Worm (Caenorhabditis elegans) whole organism, young adult: ENCODE data around the gene str-229.

Experiments used
- B0019.2 ChIP-seq: fragments of 200-800 bp; sonication (Bioruptor generic); conservative IDR thresholded peaks from 2 replicates; pipeline ENCODE4 v1.3.6; 2022; ENCODE audit warnings: missing genetic modification reagents, missing genetic modification characterization, missing compliant biosample characterization
- B0261.1 ChIP-seq: sonication (generic microtip); optimal IDR thresholded peaks from 2 replicates; lab custom pipeline; 2016; ENCODE audit warnings: mild to moderate bottlenecking, missing genetic modification characterization, moderate library complexity, missing compliant biosample characterization
- D2030.7 ChIP-seq: fragments of 200-800 bp; sonication (Bioruptor generic); IDR thresholded peaks from 2 replicates; pipeline ENCODE4 v1.3.6; 2022; ENCODE audit warnings: missing genetic modification reagents, missing genetic modification characterization, missing compliant biosample characterization
- F22D6.2 ChIP-seq: sonication (generic microtip); optimal IDR thresholded peaks from 2 replicates; lab custom pipeline; 2016; ENCODE audit warnings: mild to moderate bottlenecking, missing genetic modification characterization, missing compliant biosample characterization
- F37B4.10 ChIP-seq: fragments of 200-800 bp; sonication (Bioruptor generic); IDR thresholded peaks from 2 replicates; pipeline ENCODE4 v1.3.6; 2022; ENCODE audit warnings: missing genetic modification characterization, missing compliant biosample characterization
- T07F8.4 ChIP-seq: sonication (generic microtip); optimal IDR thresholded peaks from 2 replicates; lab custom pipeline; 2016; ENCODE audit warnings: mild to moderate bottlenecking, missing genetic modification characterization, moderate library complexity, missing compliant biosample characterization
- T26A5.8 ChIP-seq: sonication (generic microtip); optimal IDR thresholded peaks from 2 replicates; lab custom pipeline; 2016; ENCODE audit warnings: missing genetic modification characterization, missing compliant biosample characterization
- Y53G8AR.9 ChIP-seq: fragments of 200-800 bp; sonication (Bioruptor generic); conservative IDR thresholded peaks from 2 replicates; pipeline ENCODE4 v1.3.6; 2022; ENCODE audit warnings: missing genetic modification reagents, missing genetic modification characterization, missing compliant biosample characterization
- ZK185.1 ChIP-seq: sonication (generic microtip); optimal IDR thresholded peaks from 2 replicates; lab custom pipeline; 2016; ENCODE audit warnings: mild to moderate bottlenecking, missing genetic modification characterization, missing compliant biosample characterization; ENCODE audit not compliant: poor library complexity, severe bottlenecking
- ama-1 ChIP-seq, 3 experiments: fragments of 150-350 bp in 1 of 3; sonication (generic microtip) in 2 of 3; optimal IDR thresholded peaks; 2 replicates each; lab custom pipeline; 2014 to 2018; ENCODE audit warnings: missing biosample characterization in 2 of 3, missing genetic modification characterization in 2 of 3, missing genetic modification reagents in 2 of 3
- ceh-100 ChIP-seq: fragments of 200-800 bp; sonication (Bioruptor generic); IDR thresholded peaks from 2 replicates; pipeline ENCODE4 v1.3.6; 2022; ENCODE audit warnings: missing genetic modification reagents, missing genetic modification characterization, missing compliant biosample characterization
- ceh-40 ChIP-seq: fragments of 200-800 bp; sonication (Bioruptor generic); IDR thresholded peaks from 2 replicates; pipeline ENCODE4 v1.3.6; 2022; ENCODE audit warnings: missing genetic modification characterization, missing compliant biosample characterization
- dox-1 ChIP-seq: fragments of 200-800 bp; sonication (Bioruptor generic); IDR thresholded peaks from 2 replicates; pipeline ENCODE4 v1.3.6; 2022; ENCODE audit warnings: missing genetic modification reagents, missing genetic modification characterization, missing compliant biosample characterization
- egl-18 ChIP-seq: fragments of 200-800 bp; sonication (Bioruptor generic); IDR thresholded peaks from 2 replicates; pipeline ENCODE4 v1.3.6; 2022; ENCODE audit warnings: missing genetic modification reagents, missing genetic modification characterization, missing compliant biosample characterization
- egl-44 ChIP-seq: fragments of 200-800 bp; sonication (Bioruptor generic); IDR thresholded peaks from 2 replicates; pipeline ENCODE4 v1.3.6; 2022; ENCODE audit warnings: missing genetic modification reagents, missing genetic modification characterization, missing compliant biosample characterization
- gei-17 ChIP-seq: fragments of 200-800 bp; sonication (Bioruptor generic); optimal IDR thresholded peaks from 2 replicates; lab custom pipeline; 2018; ENCODE audit warnings: mild to moderate bottlenecking, missing genetic modification characterization, missing compliant biosample characterization
- hmg-1.2 ChIP-seq: fragments of 200-800 bp; sonication (Bioruptor generic); IDR thresholded peaks from 2 replicates; pipeline ENCODE4 v1.3.6; 2022; ENCODE audit warnings: missing genetic modification reagents, missing genetic modification characterization, missing compliant biosample characterization
- lin-26 ChIP-seq: fragments of 200-800 bp; sonication (Bioruptor generic); IDR thresholded peaks from 2 replicates; pipeline ENCODE4 v1.3.6; 2022; ENCODE audit warnings: missing genetic modification reagents, missing genetic modification characterization, missing compliant biosample characterization
- lin-54 ChIP-seq: fragments of 200-800 bp; sonication (Bioruptor generic); optimal IDR thresholded peaks from 2 replicates; lab custom pipeline; 2018; ENCODE audit warnings: mild to moderate bottlenecking, missing genetic modification characterization, missing compliant biosample characterization
- lsy-27 ChIP-seq: sonication (generic microtip); optimal IDR thresholded peaks from 2 replicates; lab custom pipeline; 2017; ENCODE audit warnings: missing genetic modification characterization, mild to moderate bottlenecking, missing compliant biosample characterization, antibody characterized with exemption, missing genotype, borderline replicate concordance; ENCODE audit not compliant: insufficient read depth
- madf-10 ChIP-seq: sonication (generic microtip); optimal IDR thresholded peaks from 2 replicates; lab custom pipeline; 2016; ENCODE audit warnings: mild to moderate bottlenecking, missing genetic modification characterization, missing compliant biosample characterization
- madf-3 ChIP-seq: fragments of 200-800 bp; sonication (Bioruptor generic); IDR thresholded peaks from 2 replicates; pipeline ENCODE4 v1.3.6; 2022; ENCODE audit warnings: missing genetic modification reagents, missing genetic modification characterization, missing compliant biosample characterization
- madf-8 ChIP-seq: fragments of 200-800 bp; sonication (Bioruptor generic); conservative IDR thresholded peaks from 2 replicates; pipeline ENCODE4 v1.3.6; 2022; ENCODE audit warnings: missing genetic modification reagents, missing genetic modification characterization, missing compliant biosample characterization
- mel-28 ChIP-seq: sonication (generic microtip); optimal IDR thresholded peaks from 2 replicates; lab custom pipeline; 2016; ENCODE audit warnings: borderline replicate concordance, mild to moderate bottlenecking, missing genetic modification characterization, missing compliant biosample characterization
- nfya-2 ChIP-seq: fragments of 200-800 bp; sonication (Bioruptor generic); IDR thresholded peaks from 2 replicates; pipeline ENCODE4 v1.3.6; 2022; ENCODE audit warnings: missing genetic modification reagents, missing genetic modification characterization, missing compliant biosample characterization
- nhr-120 ChIP-seq: fragments of 200-800 bp; sonication (Bioruptor generic); IDR thresholded peaks from 2 replicates; pipeline ENCODE4 v1.3.6; 2022; ENCODE audit warnings: missing genetic modification characterization, missing compliant biosample characterization
- nhr-90 ChIP-seq: sonication (generic microtip); optimal IDR thresholded peaks from 2 replicates; lab custom pipeline; 2016; ENCODE audit warnings: missing genotype, mild to moderate bottlenecking, missing genetic modification characterization, missing compliant biosample characterization
- pbrm-1 ChIP-seq: fragments of 200-800 bp; sonication (Bioruptor generic); IDR thresholded peaks from 2 replicates; pipeline ENCODE4 v1.3.6; 2022; ENCODE audit warnings: missing genetic modification reagents, missing genetic modification characterization, missing compliant biosample characterization
- pha-4 ChIP-seq: fragments of 150-350 bp; sonication (generic microtip); optimal IDR thresholded peaks from 2 replicates; lab custom pipeline; 2014; ENCODE audit warnings: missing biosample characterization, missing genetic modification reagents, missing genetic modification characterization
- rcor-1 ChIP-seq: fragments of 200-800 bp; sonication (Bioruptor generic); IDR thresholded peaks from 2 replicates; pipeline ENCODE4 v1.3.6; 2022; ENCODE audit warnings: missing genetic modification reagents, missing genetic modification characterization, missing compliant biosample characterization
- rec-8 ChIP-seq, 2 experiments: sonication (generic microtip); optimal IDR thresholded peaks; 2 replicates each; lab custom pipeline; 2016; ENCODE audit warnings: mild to moderate bottlenecking in 2 of 2, missing genetic modification characterization in 2 of 2, missing genetic modification reagents in 2 of 2, missing genotype in 2 of 2, missing biosample characterization in 1 of 2, missing compliant biosample characterization in 1 of 2, moderate library complexity in 1 of 2
- repo-1 ChIP-seq: sonication (generic microtip); optimal IDR thresholded peaks from 2 replicates; lab custom pipeline; 2017; ENCODE audit warnings: mild to moderate bottlenecking, missing genetic modification characterization, missing compliant biosample characterization
- snpc-1.1 ChIP-seq: sonication (generic microtip); optimal IDR thresholded peaks from 2 replicates; lab custom pipeline; 2017; ENCODE audit warnings: missing genetic modification characterization, mild to moderate bottlenecking, missing compliant biosample characterization, antibody characterized with exemption, moderate library complexity, missing genotype, missing genetic modification reagents; ENCODE audit not compliant: insufficient read depth
- snpc-3.4 ChIP-seq: sonication (generic microtip); optimal IDR thresholded peaks from 2 replicates; lab custom pipeline; 2017; ENCODE audit warnings: missing genetic modification characterization, mild to moderate bottlenecking, missing compliant biosample characterization, antibody characterized with exemption, moderate library complexity, missing genotype, missing genetic modification reagents
- snpc-4 ChIP-seq, 5 experiments: fragments of 150-350 bp in 1 of 5; sonication (generic microtip) in 4 of 5; optimal IDR thresholded peaks; 2 replicates each; lab custom pipeline; 2014 to 2018; ENCODE audit warnings: missing genetic modification characterization in 5 of 5, missing biosample characterization in 3 of 5, antibody characterized with exemption in 2 of 5, mild to moderate bottlenecking in 2 of 5, missing compliant biosample characterization in 2 of 5, missing genotype in 2 of 5, moderate library complexity in 2 of 5, missing genetic modification reagents in 1 of 5
- tlf-1 ChIP-seq: fragments of 200-800 bp; sonication (Bioruptor generic); optimal IDR thresholded peaks from 2 replicates; lab custom pipeline; 2018; ENCODE audit warnings: mild to moderate bottlenecking, missing genetic modification characterization, missing compliant biosample characterization
- zim-3 ChIP-seq: sonication (generic microtip); optimal IDR thresholded peaks from 2 replicates; lab custom pipeline; 2017; ENCODE audit warnings: mild to moderate bottlenecking, missing genetic modification characterization, moderate library complexity, missing compliant biosample characterization
- ztf-18 ChIP-seq: sonication (generic microtip); optimal IDR thresholded peaks from 2 replicates; lab custom pipeline; 2016; ENCODE audit warnings: missing genotype, mild to moderate bottlenecking, missing genetic modification characterization, missing compliant biosample characterization
- ztf-28 ChIP-seq: fragments of 200-800 bp; sonication (Bioruptor generic); IDR thresholded peaks from 2 replicates; pipeline ENCODE4 v1.3.6; 2022; ENCODE audit warnings: missing genetic modification reagents, missing genetic modification characterization, missing compliant biosample characterization
- ztf-3 ChIP-seq: fragments of 200-800 bp; sonication (Bioruptor generic); optimal IDR thresholded peaks from 2 replicates; lab custom pipeline; 2018; ENCODE audit warnings: mild to moderate bottlenecking, missing genetic modification characterization, missing compliant biosample characterization

The str-229 gene

ce11 chrV:3929099-3929498, 26.7 kb upstream of the str-229 start, which contains the start of gene srx-64:
TSS of gene srx-64 (plus strand) at chrV:3929399.
- TF ChIP-seq nhr-90 (tag; lab: Kevin White, UChicago) (no peak), B0261.1 (tag; lab: Kevin White, UChicago) (no peak), rec-8 (tag; optimal IDR thresholded peaks at IDR 0.05; lab: Kevin White, UChicago) (no peak), mel-28 (no peak), Y53G8AR.9 (GFP tag; lab: Robert Waterston, UW) (no peak), F22D6.2 (no peak), dox-1 (GFP tag; lab: Robert Waterston, UW) (no peak), nfya-2 (no peak), madf-8 (no peak), madf-10 (tag; lab: Kevin White, UChicago) (no peak), nhr-120 (GFP tag; lab: Robert Waterston, UW) (no peak), T26A5.8 (tag; lab: Kevin White, UChicago) (no peak), ztf-18 (tag; lab: Kevin White, UChicago) (no peak)

DNA sequence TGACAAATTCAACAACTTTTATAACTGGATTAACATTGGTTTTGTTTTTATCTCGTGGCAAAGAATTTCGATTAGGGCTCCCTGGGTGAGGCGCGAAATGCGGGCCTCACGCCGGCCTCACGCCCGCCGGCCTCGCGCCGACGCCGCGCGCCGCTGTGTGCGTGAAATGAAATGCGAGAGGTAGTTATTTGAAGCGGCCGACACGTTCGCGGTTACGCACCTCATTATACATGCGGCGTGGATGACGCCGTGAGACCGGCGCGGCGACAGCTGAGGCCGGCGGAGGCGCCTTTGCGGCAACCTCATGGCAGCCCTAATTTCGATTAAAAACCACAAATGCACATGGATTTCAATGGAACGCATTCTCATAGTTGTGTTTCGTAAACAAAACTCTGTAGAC, 25.2 kb upstream of the str-229 start:
- TF ChIP-seq ztf-3 (GFP tag; lab: Kevin White, UChicago) = no peak
- no peak for TF ChIP-seq B0019.2 (GFP tag; lab: Robert Waterston, UW)
- no peak for TF ChIP-seq lin-54 (GFP tag; lab: Kevin White, UChicago)
- TF ChIP-seq ceh-40 (GFP tag; lab: Robert Waterston, UW) = no peak
- no peak for TF ChIP-seq repo-1 (tag; lab: Kevin White, UChicago)
- TF ChIP-seq tlf-1 (GFP tag; lab: Kevin White, UChicago) = no peak
- no peak for TF ChIP-seq gei-17 (GFP tag; lab: Kevin White, UChicago)
- TF ChIP-seq nhr-120 (GFP tag; lab: Robert Waterston, UW) = 0 out of 2 replicates have a peak, but pooled peaks have one; percentile 43
- no peak for TF ChIP-seq ZK185.1 (tag; lab: Kevin White, UChicago)
- no peak for TF ChIP-seq pbrm-1
- no peak for TF ChIP-seq ceh-100
- TF ChIP-seq pha-4 (tag; lab: Kevin White, UChicago) = no peak
- TF ChIP-seq madf-8 = no peak
- 0 out of 2 replicates have a peak, but pooled peaks have one; percentile 30 for TF ChIP-seq egl-18 (GFP tag; lab: Robert Waterston, UW)
- TF ChIP-seq rec-8 (tag; optimal IDR thresholded peaks at IDR 0.05; lab: Kevin White, UChicago) = no peak
- TF ChIP-seq ama-1 (optimal IDR thresholded peaks at IDR 0.05; lab: Kevin White, UChicago) = no peak
- no peak for TF ChIP-seq ama-1 (GFP tag; optimal IDR thresholded peaks at IDR 0.05; lab: Kevin White, UChicago)
- no peak for TF ChIP-seq snpc-3.4 (tag; lab: Kevin White, UChicago)
- TF ChIP-seq ztf-28 (GFP tag; lab: Robert Waterston, UW) = no peak
- TF ChIP-seq madf-3 (GFP tag; lab: Robert Waterston, UW) = no peak
- no peak for TF ChIP-seq rcor-1 (GFP tag; lab: Robert Waterston, UW)
- no peak for TF ChIP-seq D2030.7 (GFP tag; lab: Robert Waterston, UW)
- no peak for TF ChIP-seq snpc-4 (GFP tag; optimal IDR thresholded peaks at IDR 0.05; lab: Kevin White, UChicago)
- peak in 2 of 4 experiments; percentile 74 to 84 for TF ChIP-seq snpc-4 (tag; optimal IDR thresholded peaks at IDR 0.05; lab: Kevin White, UChicago)
- TF ChIP-seq zim-3 (tag; lab: Kevin White, UChicago) = no peak
- no peak for TF ChIP-seq T07F8.4 (tag; lab: Kevin White, UChicago)
- no peak for TF ChIP-seq lin-26 (GFP tag; lab: Robert Waterston, UW)
- no peak for TF ChIP-seq egl-44 (GFP tag; lab: Robert Waterston, UW)
- no peak for TF ChIP-seq snpc-1.1
- TF ChIP-seq nhr-90 (tag; lab: Kevin White, UChicago) = no peak
- no peak for TF ChIP-seq lsy-27
- TF ChIP-seq F37B4.10 (GFP tag; lab: Robert Waterston, UW) = 0 out of 2 replicates have a peak, but pooled peaks have one; percentile 78
- peak; percentile 57 for TF ChIP-seq hmg-1.2 (GFP tag; lab: Robert Waterston, UW)
